Fruit fly (Drosophila melanogaster): ENCODE data around the gene Rab3GAP1.

Rab3GAP1 gene

DNA sequence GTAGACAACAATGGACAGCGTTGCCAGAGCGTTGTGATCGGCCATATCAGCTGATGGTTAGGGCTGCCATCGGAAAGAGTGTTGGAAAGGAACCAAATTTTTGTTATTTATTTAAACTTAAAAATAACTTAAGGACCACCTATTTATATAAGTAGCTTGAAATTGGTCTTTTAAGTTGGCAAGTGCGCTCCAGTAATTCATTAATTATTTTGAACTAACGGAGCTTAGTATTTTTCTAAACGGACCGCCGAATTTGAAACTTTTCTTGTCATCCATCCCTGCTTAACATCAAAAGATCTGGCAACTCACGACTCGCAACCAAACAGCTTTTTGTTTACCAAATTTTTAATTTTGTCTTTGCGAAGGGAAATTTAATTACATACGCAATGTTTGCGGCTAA, at the start of gene Rab3GAP1, which contains the start of gene CG14352:
Gene Rab3GAP1 (minus strand): TSS at position 36 of the 400 bp plus-strand sequence.
Gene CG14352 (plus strand): TSS at position 289 of the 400 bp plus-strand sequence.
- TF ChIP-seq CG8478 (optimal IDR thresholded peaks at IDR 0.05) (no peak), CTCF (optimal IDR thresholded peaks at IDR 0.05) (no peak)

DNA sequence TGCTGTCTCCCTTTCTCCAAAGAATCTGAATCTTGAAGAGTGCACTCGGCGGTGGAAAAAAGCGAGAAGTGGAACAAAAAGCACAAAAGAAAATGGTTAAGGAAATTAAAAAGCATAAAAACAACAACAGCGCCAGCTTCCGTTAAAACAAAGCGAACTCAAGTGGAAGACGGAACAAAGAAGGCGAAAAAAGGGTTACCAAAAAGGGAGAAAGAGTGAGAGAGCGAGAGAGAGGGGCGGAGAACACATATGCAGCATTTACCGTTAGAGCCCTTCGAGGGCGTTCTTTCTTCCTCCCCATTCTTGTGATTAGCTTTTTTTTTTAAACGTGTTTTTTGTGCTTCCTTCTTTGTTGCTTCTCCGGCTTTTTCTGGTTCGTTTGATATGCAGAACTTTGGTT, 47.2 kb upstream of the Rab3GAP1 start:
- TF ChIP-seq CTCF (optimal IDR thresholded peaks at IDR 0.05) (no peak), CG8478 (optimal IDR thresholded peaks at IDR 0.05) (no peak)

- TF ChIP-seq CTCF (optimal IDR thresholded peaks at IDR 0.05) (no peak), CG8478 (optimal IDR thresholded peaks at IDR 0.05) (no peak)
These were observed 46.0 kb upstream of the Rab3GAP1 start for dm6 chr2L:1656835-1657541.

dm6 chr2L:1655858-1656257, 44.9 kb upstream of the Rab3GAP1 start:
- TF ChIP-seq CG8478 (optimal IDR thresholded peaks at IDR 0.05) (no peak), CTCF (optimal IDR thresholded peaks at IDR 0.05) (no peak)

dm6 chr2L:1654217-1654616, 43.3 kb upstream of the Rab3GAP1 start:
- TF ChIP-seq CTCF (optimal IDR thresholded peaks at IDR 0.05): no peak
- TF ChIP-seq CG8478 (optimal IDR thresholded peaks at IDR 0.05): no peak

DNA sequence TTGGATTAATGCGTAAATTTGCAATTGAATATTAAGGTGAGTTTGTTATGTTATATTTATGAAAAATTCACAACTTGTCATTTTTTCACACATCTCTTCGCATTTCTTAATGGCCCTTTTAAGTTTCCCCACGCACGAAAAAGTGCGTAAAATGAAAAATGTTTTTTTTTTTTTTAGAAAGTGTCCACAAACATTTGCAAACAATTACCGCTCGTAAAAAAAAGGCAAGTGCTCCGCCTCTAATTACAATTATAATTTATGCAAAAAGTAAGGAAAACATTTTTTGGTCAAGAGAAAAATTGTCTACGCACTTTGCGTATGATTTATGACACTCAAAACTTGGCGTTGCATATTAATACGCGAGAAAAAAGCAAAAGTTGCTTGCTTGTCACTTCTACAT, 42.8 kb upstream of the Rab3GAP1 start:
- TF ChIP-seq CG8478 (optimal IDR thresholded peaks at IDR 0.05): no peak
- no peak for TF ChIP-seq CTCF (optimal IDR thresholded peaks at IDR 0.05)

- no peak for TF ChIP-seq CTCF (optimal IDR thresholded peaks at IDR 0.05)
- TF ChIP-seq CG8478 (optimal IDR thresholded peaks at IDR 0.05): no peak
These were observed 40.9 kb upstream of the Rab3GAP1 start for dm6 chr2L:1651889-1652288.

dm6 chr2L:1651053-1651452, 40.1 kb upstream of the Rab3GAP1 start, which contains the start of gene chinmo:
Gene chinmo (plus strand): TSS chr2L:1651258.
- TF ChIP-seq CG8478 (optimal IDR thresholded peaks at IDR 0.05): no peak
- no peak for TF ChIP-seq CTCF (optimal IDR thresholded peaks at IDR 0.05)

DNA sequence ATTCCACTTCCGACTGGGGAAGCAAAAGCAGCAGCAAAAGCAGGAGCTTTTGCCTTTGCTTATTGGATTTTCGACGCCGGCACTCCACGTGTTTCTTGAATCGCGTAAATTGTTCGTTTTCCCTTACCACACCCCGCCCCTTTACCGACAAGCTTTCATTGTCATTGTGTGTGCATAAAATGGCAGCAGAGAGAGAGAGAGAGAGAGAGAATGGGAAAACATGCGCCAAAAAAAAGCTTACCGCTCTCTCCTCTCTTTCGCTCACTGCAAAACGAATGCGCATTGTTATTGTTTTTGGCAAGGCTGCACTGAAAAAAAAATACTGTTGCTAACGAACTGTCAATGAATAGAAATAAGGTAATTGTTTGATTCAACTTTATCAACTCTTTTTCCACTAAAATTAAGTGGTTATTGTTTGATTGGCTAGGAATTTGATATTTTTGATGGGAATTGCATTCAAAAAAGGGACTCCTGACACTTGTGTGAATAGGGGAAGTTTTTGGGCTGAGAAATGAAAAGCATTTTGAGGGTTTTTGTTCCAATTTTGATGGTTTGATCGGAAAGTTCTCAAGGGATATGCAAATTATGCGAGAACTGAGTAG, 39.0 kb upstream of the Rab3GAP1 start:
- TF ChIP-seq CG8478 (optimal IDR thresholded peaks at IDR 0.05) (no peak), CTCF (optimal IDR thresholded peaks at IDR 0.05) (no peak)

DNA sequence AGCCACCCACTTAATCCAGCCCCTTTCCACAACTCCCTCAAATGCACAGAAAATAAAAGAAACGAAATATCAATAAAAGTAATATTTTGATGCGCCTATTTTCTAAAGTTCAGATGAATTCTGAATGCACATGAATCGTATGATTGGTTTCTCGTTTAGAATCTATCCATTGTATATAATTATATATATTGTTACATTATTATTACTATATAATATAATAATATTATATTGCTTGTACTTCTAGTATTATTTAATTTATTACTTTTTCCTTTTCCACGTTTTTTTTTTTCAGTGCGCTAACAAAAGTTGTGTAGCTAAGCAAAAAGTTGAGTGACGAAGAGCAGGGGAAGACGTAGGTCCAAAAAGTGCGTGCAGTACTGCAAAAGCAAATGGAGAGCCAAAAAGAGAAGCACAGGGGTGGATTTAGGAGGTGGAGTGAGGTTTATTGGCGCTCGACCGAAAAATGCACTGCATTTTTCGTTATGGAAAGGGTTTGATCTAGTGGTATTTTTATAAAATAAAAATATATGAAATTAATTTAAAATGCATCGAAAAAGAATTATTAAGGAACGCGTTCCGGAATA, 38.4 kb upstream of the Rab3GAP1 start:
- no peak for TF ChIP-seq CTCF (optimal IDR thresholded peaks at IDR 0.05)
- no peak for TF ChIP-seq CG8478 (optimal IDR thresholded peaks at IDR 0.05)

DNA sequence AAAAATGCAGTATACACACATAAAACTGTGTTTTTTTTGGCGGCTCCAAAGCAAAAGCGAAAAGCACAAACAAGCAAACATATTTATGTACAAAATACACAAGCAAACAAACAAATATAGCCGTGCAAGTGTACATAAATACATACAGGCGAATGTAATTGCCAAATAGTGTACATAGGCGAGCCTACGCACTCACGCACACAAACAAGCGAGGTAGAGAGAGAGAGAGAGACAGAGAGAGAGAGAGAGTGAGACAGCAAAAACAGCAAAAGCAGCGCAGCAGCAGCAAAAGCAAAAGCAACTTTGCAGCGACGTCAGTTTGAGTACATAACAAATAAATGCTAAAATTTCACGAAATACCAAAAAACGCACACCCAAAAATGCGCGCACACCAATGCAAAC, 37.7 kb upstream of the Rab3GAP1 start:
- TF ChIP-seq CG8478 (optimal IDR thresholded peaks at IDR 0.05) (no peak), CTCF (optimal IDR thresholded peaks at IDR 0.05) (no peak)

DNA sequence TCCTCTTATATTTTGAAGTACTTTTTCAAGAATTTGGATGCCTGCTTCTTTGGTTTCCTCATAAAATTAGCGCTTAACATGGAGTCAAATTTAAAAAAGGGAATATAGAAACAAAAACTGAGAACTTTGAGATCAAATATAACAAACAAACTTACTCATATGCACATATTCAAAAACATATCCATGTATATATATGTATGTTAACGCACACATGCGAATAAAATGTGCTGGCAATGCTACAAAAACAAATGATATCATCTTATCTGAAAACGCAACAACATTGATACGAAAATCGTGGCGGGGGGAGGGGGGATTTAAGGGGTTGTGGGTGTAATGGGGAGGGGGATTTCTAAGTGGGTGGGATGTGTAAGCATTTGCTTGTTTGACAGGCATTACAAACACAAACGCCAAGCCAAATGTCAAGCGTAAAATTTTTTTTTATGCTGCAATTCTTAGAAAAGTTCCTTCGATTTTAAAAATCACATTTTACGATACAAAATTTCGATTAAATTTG, 37.1 kb upstream of the Rab3GAP1 start:
- TF ChIP-seq CTCF (optimal IDR thresholded peaks at IDR 0.05) (no peak), CG8478 (optimal IDR thresholded peaks at IDR 0.05) (no peak)

DNA sequence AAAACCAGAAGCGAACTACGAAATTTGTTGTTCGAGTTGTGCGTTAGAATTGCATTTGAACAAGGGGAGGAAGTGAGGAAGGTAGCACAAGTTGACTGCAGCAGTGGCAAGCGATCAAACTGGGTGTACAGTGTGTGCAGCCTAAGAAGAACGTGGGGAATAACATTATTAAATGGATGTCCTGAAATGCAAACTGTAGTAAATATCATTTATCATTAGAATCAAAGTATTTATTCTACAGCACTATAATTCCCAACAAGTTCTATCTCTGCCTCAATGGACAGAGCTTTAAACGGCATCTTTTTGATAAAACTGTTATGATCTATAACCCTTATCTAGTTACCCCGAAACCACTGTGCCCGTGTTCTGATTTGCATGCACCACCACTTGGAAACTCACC, 35.5 kb upstream of the Rab3GAP1 start:
- TF ChIP-seq CG8478 (optimal IDR thresholded peaks at IDR 0.05) (no peak), CTCF (optimal IDR thresholded peaks at IDR 0.05) (no peak)

DNA sequence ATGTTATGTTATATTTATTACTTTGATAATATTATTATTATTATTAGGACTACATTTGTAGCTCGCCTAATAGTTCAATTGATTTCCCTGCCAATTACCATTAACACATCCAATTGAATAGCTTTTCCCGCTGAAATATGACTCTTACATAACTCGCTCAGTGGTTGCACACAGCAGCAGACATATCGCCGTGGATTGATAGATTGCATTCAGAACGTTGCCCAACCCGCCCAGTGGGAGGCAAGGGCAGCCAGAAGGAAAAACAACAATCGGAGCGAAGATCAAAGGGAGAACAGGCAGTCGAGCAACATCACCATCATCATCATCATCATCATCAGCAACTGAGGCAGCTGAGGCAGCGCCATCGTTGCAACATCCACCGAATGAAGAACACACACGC, 35.1 kb upstream of the Rab3GAP1 start:
- TF ChIP-seq CG8478 (optimal IDR thresholded peaks at IDR 0.05) (no peak), CTCF (optimal IDR thresholded peaks at IDR 0.05) (no peak)

DNA sequence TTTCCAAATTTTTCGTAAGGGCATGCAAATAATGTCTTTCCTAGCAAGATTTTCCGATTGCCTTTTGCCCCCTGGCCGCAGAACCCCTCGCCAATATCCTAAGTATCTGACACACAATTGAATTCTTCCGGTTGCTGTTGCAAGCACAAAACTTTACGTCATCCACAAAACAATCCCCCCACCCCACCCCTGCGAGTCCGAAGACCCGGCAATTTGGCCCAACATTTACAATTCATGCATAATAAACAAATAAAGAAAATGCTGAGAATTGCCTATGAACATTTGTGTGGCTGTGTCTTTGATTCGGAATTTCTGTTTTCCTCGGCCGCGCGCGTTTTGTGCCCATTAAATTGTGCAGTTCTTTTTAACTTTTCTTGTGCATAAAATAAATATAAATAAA, 34.4 kb upstream of the Rab3GAP1 start:
- no peak for TF ChIP-seq CG8478 (optimal IDR thresholded peaks at IDR 0.05)
- no peak for TF ChIP-seq CTCF (optimal IDR thresholded peaks at IDR 0.05)

DNA sequence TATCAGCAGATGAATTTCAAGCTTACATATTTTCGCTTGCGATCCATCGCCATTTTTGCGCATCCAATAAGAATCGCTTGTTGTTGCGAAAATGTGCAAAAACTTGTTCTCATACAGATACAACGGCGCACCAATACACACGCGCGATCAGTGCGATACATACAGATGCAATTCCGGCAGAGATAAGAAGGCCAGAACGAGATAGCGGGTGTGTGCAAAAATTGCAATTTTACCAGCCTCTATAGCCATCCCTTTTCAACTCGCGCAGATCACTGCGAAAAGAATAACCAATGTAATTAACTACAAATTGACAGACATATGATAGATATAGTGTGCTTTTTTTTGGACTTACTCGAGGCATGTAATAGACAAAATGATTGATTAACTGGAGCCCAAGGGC, 33.4 kb upstream of the Rab3GAP1 start:
- no peak for TF ChIP-seq CTCF (optimal IDR thresholded peaks at IDR 0.05)
- peak; percentile 84 for TF ChIP-seq CG8478 (optimal IDR thresholded peaks at IDR 0.05)
